Worm (Caenorhabditis elegans): ENCODE data around the gene grl-25.

Gene grl-25

DNA sequence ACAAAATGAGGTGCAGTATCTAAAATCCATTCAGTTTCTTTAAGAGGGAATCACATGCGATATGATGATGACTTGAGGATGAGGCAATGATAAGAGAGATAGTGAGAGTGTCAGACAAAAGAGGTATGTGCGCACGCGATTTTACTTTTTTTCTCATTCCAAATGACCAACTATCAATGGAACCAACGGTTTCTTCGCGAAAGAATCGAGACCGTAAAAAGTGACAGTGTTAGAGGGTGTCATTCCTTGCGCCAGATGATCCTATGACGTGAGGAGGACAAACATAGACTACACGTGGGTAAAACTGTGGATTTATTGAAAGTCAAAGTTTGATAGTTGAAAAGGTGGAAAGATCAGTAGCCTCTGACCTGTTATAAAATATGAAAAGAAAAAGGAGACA lies 21.7 kb downstream of the grl-25 start:
- TF ChIP-seq unc-42 (tag; optimal IDR thresholded peaks at IDR 0.05) (no peak), pros-1 (tag; optimal IDR thresholded peaks at IDR 0.05) (no peak), ceh-30 (tag; optimal IDR thresholded peaks at IDR 0.05) (no peak), odd-2 (tag; optimal IDR thresholded peaks at IDR 0.05) (no peak), hlh-6 (tag; optimal IDR thresholded peaks at IDR 0.05) (no peak), syd-9 (tag; optimal IDR thresholded peaks at IDR 0.05) (no peak), unc-86 (tag; optimal IDR thresholded peaks at IDR 0.05) (no peak), hlh-15 (tag; optimal IDR thresholded peaks at IDR 0.05) (no peak), npax-4 (tag; optimal IDR thresholded peaks at IDR 0.05) (no peak), ttx-3 (tag; optimal IDR thresholded peaks at IDR 0.05) (no peak), ceh-2 (tag; optimal IDR thresholded peaks at IDR 0.05) (no peak), eyg-1 (tag; optimal IDR thresholded peaks at IDR 0.05) (no peak)

DNA sequence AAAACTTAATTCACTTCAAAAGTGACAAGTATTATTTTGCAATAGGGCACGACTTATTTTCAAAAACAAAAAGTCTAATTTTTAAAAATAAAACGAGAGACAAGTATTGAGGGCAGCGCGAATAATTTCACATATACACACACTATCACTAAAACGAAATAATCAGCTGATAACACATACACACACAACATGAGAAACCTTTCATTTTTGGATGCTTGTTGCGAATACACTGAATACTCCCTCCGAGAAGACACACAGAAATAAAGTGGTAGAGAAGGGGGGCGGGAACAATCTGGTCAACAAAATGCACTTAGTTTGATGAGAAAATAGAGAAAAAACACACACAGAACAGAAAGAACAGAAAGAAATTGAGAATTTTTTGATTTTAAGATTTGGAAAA lies 22.3 kb downstream of the grl-25 start:
- TF ChIP-seq elt-2 (tag; optimal IDR thresholded peaks at IDR 0.05) (peak; percentile 47), unc-55 (GFP tag; optimal IDR thresholded peaks at IDR 0.05) (no peak), dve-1 (tag; optimal IDR thresholded peaks at IDR 0.05) (no peak), ref-2 (tag; optimal IDR thresholded peaks at IDR 0.05) (no peak)

DNA sequence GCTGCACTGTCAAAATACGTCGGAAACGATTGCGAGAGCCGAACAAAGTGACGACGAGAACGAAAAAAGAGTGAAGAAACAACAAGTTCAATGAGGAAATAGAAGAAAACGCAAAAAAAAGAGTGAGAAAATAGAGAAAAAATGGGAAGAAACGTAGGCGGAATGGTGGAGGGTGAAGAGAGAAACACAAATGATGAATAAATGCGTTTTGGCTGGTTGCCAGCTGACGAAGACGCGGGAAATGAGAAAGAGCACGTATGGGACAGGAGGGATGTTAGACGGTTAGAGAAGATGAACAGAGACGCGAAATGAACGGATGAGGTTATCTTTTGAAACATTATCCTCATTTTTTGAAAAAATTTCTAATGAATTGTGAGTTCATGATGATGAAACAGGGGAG lies 22.9 kb downstream of the grl-25 start:
- TF ChIP-seq unc-55 (GFP tag; optimal IDR thresholded peaks at IDR 0.05) (peak; percentile 64), tbx-2 (tag; optimal IDR thresholded peaks at IDR 0.05) (peak; percentile 36), K09A11.1 (tag; optimal IDR thresholded peaks at IDR 0.05; ENCODE audit: insufficient read depth) (no peak), dmd-4 (tag; optimal IDR thresholded peaks at IDR 0.05; ENCODE audit: borderline replicate concordance) (no peak), ceh-22 (tag; optimal IDR thresholded peaks at IDR 0.05) (no peak), ceh-6 (GFP tag; optimal IDR thresholded peaks at IDR 0.05) (no peak), rnt-1 (tag; optimal IDR thresholded peaks at IDR 0.05) (peak; percentile 33), nfya-1 (tag; optimal IDR thresholded peaks at IDR 0.05) (peak; percentile 44), pha-2 (tag; optimal IDR thresholded peaks at IDR 0.05) (no peak), ceh-34 (tag; optimal IDR thresholded peaks at IDR 0.05) (peak; percentile 18), dve-1 (tag; optimal IDR thresholded peaks at IDR 0.05) (peak; percentile 15), unc-42 (tag; optimal IDR thresholded peaks at IDR 0.05) (peak; percentile 85), ceh-18 (tag; optimal IDR thresholded peaks at IDR 0.05) (peak; percentile 88), ceh-31 (tag; optimal IDR thresholded peaks at IDR 0.05) (peak; percentile 41), ceh-19 (GFP tag; optimal IDR thresholded peaks at IDR 0.05) (no peak), sox-2 (GFP tag; IDR thresholded peaks at IDR 0.05) (no peak), fkh-6 (tag; optimal IDR thresholded peaks at IDR 0.05) (no peak), syd-9 (tag; optimal IDR thresholded peaks at IDR 0.05) (peak; percentile 21)

DNA sequence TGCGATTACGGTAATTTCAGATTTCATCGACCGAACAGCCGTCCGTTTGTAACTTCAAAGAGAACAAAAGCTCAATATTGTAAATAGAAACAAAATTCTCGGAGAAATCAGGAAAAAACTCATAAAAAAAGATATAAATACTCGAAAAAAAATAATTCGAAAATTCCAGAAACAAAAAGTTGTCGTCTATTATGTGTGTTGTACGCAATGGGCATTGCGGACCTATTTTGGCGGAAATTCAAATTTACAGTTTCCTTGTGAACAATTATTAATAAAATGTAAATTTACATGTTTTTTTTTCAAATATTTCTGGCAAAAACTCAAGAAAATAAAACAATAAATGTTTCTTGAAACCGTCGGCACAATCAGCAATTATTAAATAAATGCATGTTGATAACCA lies 23.4 kb downstream of the grl-25 start:
- TF ChIP-seq K02D7.2 (tag; optimal IDR thresholded peaks at IDR 0.05) (no peak), pha-4 (tag; optimal IDR thresholded peaks at IDR 0.05) (no peak), pha-2 (tag; optimal IDR thresholded peaks at IDR 0.05) (no peak), elt-4 (tag; optimal IDR thresholded peaks at IDR 0.05) (no peak)

DNA sequence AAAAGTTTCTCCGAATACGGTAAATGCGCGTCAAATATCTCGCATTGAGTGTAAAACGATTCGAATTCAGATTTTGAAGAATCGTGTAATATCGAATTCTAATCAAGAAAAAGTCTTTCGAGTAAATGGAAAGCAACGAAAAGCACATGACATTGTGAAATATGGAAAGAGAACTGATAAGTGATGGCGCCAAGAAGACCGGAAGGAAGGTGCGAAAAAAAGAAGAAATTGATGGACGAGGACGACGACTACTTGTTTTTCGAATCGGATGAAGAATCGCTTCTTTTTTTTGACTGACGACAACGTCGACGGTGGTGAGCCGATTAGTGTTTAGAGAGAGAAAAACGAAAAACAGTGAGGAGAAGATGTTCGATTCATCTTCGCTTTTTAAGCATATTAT lies 23.9 kb downstream of the grl-25 start:
- TF ChIP-seq ahr-1 (tag; optimal IDR thresholded peaks at IDR 0.05) (no peak), pag-3 (tag; optimal IDR thresholded peaks at IDR 0.05; ENCODE audit: borderline replicate concordance) (no peak), odd-2 (tag; optimal IDR thresholded peaks at IDR 0.05) (no peak), F13H6.1 (tag; optimal IDR thresholded peaks at IDR 0.05) (no peak), C08G9.2 (tag; optimal IDR thresholded peaks at IDR 0.05) (no peak), unc-55 (GFP tag; optimal IDR thresholded peaks at IDR 0.05) (no peak)
